Worm (Caenorhabditis elegans): ENCODE results near the gene mdt-19.
A peak's percentile ranks its signal among the peaks of the same experiment; 100 is the strongest.
"Not testable (repeated sequence)": the region's sequence is repeated elsewhere in the genome, so short reads cannot be mapped to it uniquely, and the experiment has no call there.

Gene mdt-19

ce11 chrIII:2596984-2597454 lies 834 bp upstream of the mdt-19 start, which contains the start of gene apb-1 (continued):
- TF ChIP-seq ceh-31 (tag; optimal IDR thresholded peaks at IDR 0.05), result peak; percentile 85
- no peak for TF ChIP-seq T23F11.4 (GFP tag; optimal IDR thresholded peaks at IDR 0.05)
- peak; percentile 79 for TF ChIP-seq unc-86 (tag; optimal IDR thresholded peaks at IDR 0.05)
- peak; percentile 84 for TF ChIP-seq nfya-1 (tag; optimal IDR thresholded peaks at IDR 0.05)

- no peak for TF ChIP-seq unc-42 (tag; optimal IDR thresholded peaks at IDR 0.05)
- no peak for TF ChIP-seq ceh-18 (tag; optimal IDR thresholded peaks at IDR 0.05)
- TF ChIP-seq C38D4.7 (GFP tag; optimal IDR thresholded peaks at IDR 0.05), result no peak
- no peak for TF ChIP-seq pat-9 (tag; optimal IDR thresholded peaks at IDR 0.05)
- TF ChIP-seq lim-6 (tag; optimal IDR thresholded peaks at IDR 0.05), result no peak
- TF ChIP-seq ceh-2 (tag; optimal IDR thresholded peaks at IDR 0.05), result no peak
- no peak for TF ChIP-seq ceh-45 (GFP tag; IDR thresholded peaks at IDR 0.05)
- TF ChIP-seq K09A11.1 (tag; optimal IDR thresholded peaks at IDR 0.05; ENCODE audit: insufficient read depth), result no peak
- TF ChIP-seq elt-2 (tag; optimal IDR thresholded peaks at IDR 0.05), result no peak
- no peak for TF ChIP-seq ahr-1 (tag; optimal IDR thresholded peaks at IDR 0.05)
- no peak for TF ChIP-seq mec-3 (tag; optimal IDR thresholded peaks at IDR 0.05; ENCODE audit: borderline replicate concordance)
- no peak for TF ChIP-seq unc-86 (tag; optimal IDR thresholded peaks at IDR 0.05)
- no peak for TF ChIP-seq che-1 (tag; optimal IDR thresholded peaks at IDR 0.05)
- TF ChIP-seq ceh-48 (tag; optimal IDR thresholded peaks at IDR 0.05), result no peak
Observed at ce11 chrIII:2598491-2599065, 725 bp downstream of the mdt-19 start.

DNA sequence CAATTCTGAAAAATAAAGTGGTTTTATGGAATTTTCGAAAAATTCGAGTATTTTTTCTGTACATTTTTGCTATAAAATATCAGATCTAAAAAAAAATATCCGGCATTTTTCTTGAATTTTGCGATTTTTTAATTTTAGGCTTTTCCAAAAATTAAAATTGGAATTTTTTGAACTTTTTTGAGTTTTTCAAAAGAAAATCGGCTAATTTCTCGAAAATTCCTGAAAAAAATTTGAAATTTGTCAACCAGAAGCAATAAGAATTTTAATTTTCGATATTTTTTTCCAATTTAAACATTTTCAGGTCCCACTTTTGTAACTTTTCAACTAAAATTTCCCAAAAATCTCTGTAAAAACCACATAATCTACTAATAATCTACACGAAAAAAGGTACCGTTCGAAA lies 5.8 kb downstream of the mdt-19 start, which contains the start of gene Y71H2B.11:
Y71H2B.11 (plus strand) TSS at position 301 of the 400 bp plus-strand sequence.
- TF ChIP-seq npax-4 (tag; optimal IDR thresholded peaks at IDR 0.05) (no peak), ceh-14 (tag; optimal IDR thresholded peaks at IDR 0.05) (no peak), dmd-4 (tag; optimal IDR thresholded peaks at IDR 0.05; ENCODE audit: borderline replicate concordance) (no peak), madf-2 (tag; optimal IDR thresholded peaks at IDR 0.05) (no peak), pat-9 (tag; optimal IDR thresholded peaks at IDR 0.05) (no peak), pha-2 (tag; optimal IDR thresholded peaks at IDR 0.05) (no peak), zip-5 (tag; optimal IDR thresholded peaks at IDR 0.05) (no peak), K09A11.1 (tag; optimal IDR thresholded peaks at IDR 0.05; ENCODE audit: insufficient read depth) (no peak), hlh-13 (GFP tag; optimal IDR thresholded peaks at IDR 0.05) (no peak), ceh-24 (tag; optimal IDR thresholded peaks at IDR 0.05) (no peak), lin-11 (tag; optimal IDR thresholded peaks at IDR 0.05) (no peak), che-1 (tag; optimal IDR thresholded peaks at IDR 0.05) (no peak), hlh-15 (tag; optimal IDR thresholded peaks at IDR 0.05) (no peak), gmeb-2 (tag; optimal IDR thresholded peaks at IDR 0.05) (no peak), rnt-1 (tag; optimal IDR thresholded peaks at IDR 0.05) (no peak), hlh-30 (tag; optimal IDR thresholded peaks at IDR 0.05; ENCODE audit: insufficient read depth) (no peak), elt-2 (tag; optimal IDR thresholded peaks at IDR 0.05) (no peak), ets-4 (tag; optimal IDR thresholded peaks at IDR 0.05) (no peak), elt-4 (tag; optimal IDR thresholded peaks at IDR 0.05) (no peak)

DNA sequence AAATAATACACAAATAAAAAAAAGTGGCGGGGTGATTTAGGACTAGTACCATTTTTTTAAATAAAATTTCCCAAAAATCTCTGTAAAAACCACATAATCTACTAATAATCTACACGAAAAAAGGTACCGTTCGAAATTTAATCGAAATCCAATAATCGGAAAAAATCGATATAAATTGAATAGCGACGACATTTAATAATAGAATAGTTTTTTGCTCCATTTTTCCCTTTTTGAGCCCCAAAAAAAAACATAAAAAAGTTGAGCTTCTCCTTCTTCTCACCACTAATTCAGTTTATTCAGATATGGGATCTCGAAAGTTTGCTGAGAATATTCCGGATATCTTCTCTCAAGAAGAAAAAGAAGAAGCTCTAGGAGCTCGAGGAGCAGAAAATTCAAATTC lies 9.9 kb downstream of the mdt-19 start, which contains the start of gene Y71H2B.5:
Y71H2B.5 (plus strand) TSS at position 301 of the 400 bp plus-strand sequence.
- TF ChIP-seq ahr-1 (tag; optimal IDR thresholded peaks at IDR 0.05); hlh-30 (tag; optimal IDR thresholded peaks at IDR 0.05; ENCODE audit: insufficient read depth); sdc-2 (tag; optimal IDR thresholded peaks at IDR 0.05): not testable (repeated sequence)

- TF ChIP-seq ceh-24 (tag; optimal IDR thresholded peaks at IDR 0.05) (no peak), fkh-6 (tag; optimal IDR thresholded peaks at IDR 0.05) (no peak)
Observed at ce11 chrIII:2616212-2616611, 18.4 kb downstream of the mdt-19 start.

Measured in whole organism, late embryonic.